Worm (Caenorhabditis elegans) whole organism, mixed stage, embryonic: ENCODE data around the gene nspf-2.

ENCODE experiments used
- lsy-2 ChIP-seq: fragments of 150-350 bp; optimal IDR thresholded peaks from 2 replicates; lab custom pipeline; 2014; ENCODE audit warnings: missing biosample characterization, missing genetic modification characterization
- nhr-76 ChIP-seq: sonication (generic microtip); optimal IDR thresholded peaks from 2 replicates; lab custom pipeline; 2017; ENCODE audit warnings: missing biosample characterization, missing genetic modification characterization
- pha-4 ChIP-seq: fragments of 150-350 bp; optimal IDR thresholded peaks from 2 replicates; lab custom pipeline; 2018; ENCODE audit warnings: missing biosample characterization, missing genetic modification reagents, missing genetic modification characterization
- sptf-1 ChIP-seq: sonication (generic microtip); optimal IDR thresholded peaks from 2 replicates; lab custom pipeline; 2017; ENCODE audit warnings: mild to moderate bottlenecking, missing genetic modification characterization, moderate library complexity, missing compliant biosample characterization

- TF ChIP-seq lsy-2 (tag; lab: Kevin White, UChicago) (no peak), nhr-76 (tag; lab: Kevin White, UChicago) (no peak), pha-4 (no peak), sptf-1 (tag; lab: Kevin White, UChicago) (no peak)
These were observed 3.8 kb downstream of the nspf-2 start, which contains the start of gene set-11 for ce11 chrII:2692476-2692875.
